Fruit fly (Drosophila melanogaster) whole organism, wandering third instar larva: Measurements from ENCODE around the gene kra.

ENCODE experiments used
- Abd-B ChIP-seq: fragments of >200 bp; optimal IDR thresholded peaks from 2 replicates; lab custom pipeline; 2017; ENCODE audit warnings: missing biosample characterization, missing genetic modification characterization
- CG32264 ChIP-seq: fragments of 200-800 bp; sonication (Bioruptor generic); optimal IDR thresholded peaks from 2 replicates; lab custom pipeline; 2016; ENCODE audit warnings: missing biosample characterization, missing genetic modification characterization
- CG9705 ChIP-seq: fragments of 200-800 bp; sonication (Bioruptor generic); optimal IDR thresholded peaks from 2 replicates; lab custom pipeline; 2018; ENCODE audit warnings: missing biosample characterization, mild to moderate bottlenecking, missing genetic modification characterization
- CrebA ChIP-seq: fragments of 200-800 bp; sonication (Bioruptor generic); optimal IDR thresholded peaks from 2 replicates; lab custom pipeline; 2016; ENCODE audit warnings: missing biosample characterization, mild to moderate bottlenecking, missing genetic modification characterization, borderline replicate concordance
- Dfd ChIP-seq: fragments of >200 bp; optimal IDR thresholded peaks from 2 replicates; lab custom pipeline; 2017; ENCODE audit warnings: missing biosample characterization, missing genetic modification characterization
- Dif ChIP-seq: fragments of 200-275, 200-300 bp; sonication (Bioruptor generic); optimal IDR thresholded peaks from 2 replicates; lab custom pipeline; 2018; ENCODE audit warnings: missing biosample characterization, missing genetic modification characterization; ENCODE audit not compliant: partially characterized antibody
- GATAd ChIP-seq: sonication (Bioruptor generic); optimal IDR thresholded peaks from 2 replicates; lab custom pipeline; 2016; ENCODE audit warnings: missing biosample characterization, missing genetic modification characterization
- HLH106 ChIP-seq: fragments of 200-800 bp; optimal IDR thresholded peaks from 3 replicates; lab custom pipeline; 2019; ENCODE audit warnings: missing biosample characterization, mild to moderate bottlenecking, missing genetic modification characterization, moderate library complexity
- Hnf4 ChIP-seq: fragments of 200-800 bp; sonication (Bioruptor generic); optimal IDR thresholded peaks from 2 replicates; lab custom pipeline; 2016; ENCODE audit warnings: missing biosample characterization, mild to moderate bottlenecking, missing genetic modification characterization
- Hr78 ChIP-seq: fragments of >200 bp; optimal IDR thresholded peaks from 2 replicates; lab custom pipeline; 2017; ENCODE audit warnings: missing biosample characterization, missing genetic modification characterization
- Hr83 ChIP-seq: fragments of 200-300 bp; sonication (Bioruptor generic); optimal IDR thresholded peaks from 2 replicates; lab custom pipeline; 2016; ENCODE audit warnings: missing biosample characterization, mild to moderate bottlenecking, missing genetic modification characterization, moderate library complexity; ENCODE audit not compliant: poor library complexity, severe bottlenecking
- Jra ChIP-seq: sonication (Bioruptor generic); optimal IDR thresholded peaks from 2 replicates; lab custom pipeline; 2016; ENCODE audit warnings: missing biosample characterization, missing genetic modification characterization
- Mio ChIP-seq: sonication (Bioruptor generic); optimal IDR thresholded peaks from 2 replicates; lab custom pipeline; 2016; ENCODE audit warnings: missing biosample characterization, missing genetic modification characterization
- Myc ChIP-seq: fragments of >200 bp; optimal IDR thresholded peaks from 2 replicates; lab custom pipeline; 2017
- N ChIP-seq: fragments of >200 bp; optimal IDR thresholded peaks from 2 replicates; lab custom pipeline; 2018; ENCODE audit warnings: missing biosample characterization, missing external identifiers, missing genetic modification characterization
- OdsH ChIP-seq: fragments of 200-800 bp; sonication (Bioruptor generic); optimal IDR thresholded peaks from 2 replicates; lab custom pipeline; 2016; ENCODE audit warnings: missing biosample characterization, mild to moderate bottlenecking, missing genetic modification characterization
- Rel ChIP-seq, 2 experiments: fragments of 200-800 bp; sonication (Bioruptor generic) in 1 of 2; optimal IDR thresholded peaks; 2 replicates in 1 of 2; 3 replicates in 1 of 2; lab custom pipeline; 2016 to 2019; ENCODE audit warnings: mild to moderate bottlenecking in 2 of 2, missing biosample characterization in 2 of 2, missing genetic modification characterization in 2 of 2, moderate library complexity in 1 of 2
- Sp1 ChIP-seq: fragments of 200-800 bp; sonication (Bioruptor generic); optimal IDR thresholded peaks from 3 replicates; lab custom pipeline; 2019; ENCODE audit warnings: missing biosample characterization, mild to moderate bottlenecking, missing genetic modification characterization, moderate library complexity
- Vsx2 ChIP-seq: fragments of 200-300, 225-300 bp; sonication (Bioruptor generic); optimal IDR thresholded peaks from 2 replicates; lab custom pipeline; 2018; ENCODE audit warnings: missing biosample characterization, missing genetic modification characterization; ENCODE audit not compliant: partially characterized antibody
- br ChIP-seq: fragments of 200-800 bp; sonication (Bioruptor generic); optimal IDR thresholded peaks from 2 replicates; lab custom pipeline; 2016; ENCODE audit warnings: missing biosample characterization, missing genetic modification characterization
- brk ChIP-seq: fragments of 200-800 bp; sonication (Bioruptor generic); optimal IDR thresholded peaks from 2 replicates; lab custom pipeline; 2016; ENCODE audit warnings: missing biosample characterization, mild to moderate bottlenecking, missing genetic modification characterization
- dl ChIP-seq, 2 experiments: fragments of 175-275, 200-275 bp in 1 of 2; fragments of 200-275 bp in 1 of 2; sonication (Bioruptor generic); optimal IDR thresholded peaks; lab custom pipeline; 2018; ENCODE audit warnings: mild to moderate bottlenecking in 2 of 2, missing biosample characterization in 2 of 2, missing genetic modification characterization in 2 of 2, moderate library complexity in 2 of 2; ENCODE audit not compliant: partially characterized antibody in 2 of 2, insufficient read depth in 1 of 2
- dmrt93B ChIP-seq: fragments of 200-800 bp; sonication (Bioruptor generic); optimal IDR thresholded peaks from 2 replicates; lab custom pipeline; 2018; ENCODE audit warnings: missing biosample characterization, mild to moderate bottlenecking, missing genetic modification characterization
- dsf ChIP-seq: sonication (Bioruptor generic); optimal IDR thresholded peaks from 2 replicates; lab custom pipeline; 2016; ENCODE audit warnings: missing biosample characterization, missing genetic modification characterization, borderline replicate concordance
- ey ChIP-seq: fragments of 200-800 bp; sonication (Bioruptor generic); optimal IDR thresholded peaks from 2 replicates; lab custom pipeline; 2016; ENCODE audit warnings: missing biosample characterization, missing genetic modification characterization
- foxo ChIP-seq, 2 experiments: fragments of 200-800 bp; sonication (Bioruptor generic); optimal IDR thresholded peaks; 2 replicates in 1 of 2; 3 replicates in 1 of 2; lab custom pipeline; 2016 to 2017; ENCODE audit warnings: missing biosample characterization in 2 of 2, missing genetic modification characterization in 2 of 2
- fru ChIP-seq: fragments of 200-800 bp; sonication (Bioruptor generic); optimal IDR thresholded peaks from 3 replicates; lab custom pipeline; 2016; ENCODE audit warnings: missing biosample characterization, mild to moderate bottlenecking, missing genetic modification characterization
- h ChIP-seq: fragments of 200-800 bp; sonication (Bioruptor generic); optimal IDR thresholded peaks from 3 replicates; lab custom pipeline; 2016; ENCODE audit warnings: missing biosample characterization, mild to moderate bottlenecking, missing genetic modification characterization
- jim ChIP-seq: fragments of 175-275, 200-325 bp; sonication (Bioruptor generic); optimal IDR thresholded peaks from 2 replicates; lab custom pipeline; 2016; ENCODE audit warnings: missing biosample characterization, mild to moderate bottlenecking, missing genetic modification characterization
- lola ChIP-seq: fragments of >200 bp; optimal IDR thresholded peaks from 2 replicates; lab custom pipeline; 2017; ENCODE audit warnings: missing biosample characterization, missing genetic modification characterization
- pan ChIP-seq: fragments of >200 bp; optimal IDR thresholded peaks from 2 replicates; lab custom pipeline; 2017
- psq ChIP-seq: fragments of 200-800 bp; sonication (Bioruptor generic); optimal IDR thresholded peaks from 3 replicates; lab custom pipeline; 2017; ENCODE audit warnings: missing biosample characterization, mild to moderate bottlenecking, missing genetic modification characterization, moderate library complexity
- rgr ChIP-seq: fragments of 200-800 bp; sonication (Bioruptor generic); optimal IDR thresholded peaks from 3 replicates; lab custom pipeline; 2016; ENCODE audit warnings: missing biosample characterization, mild to moderate bottlenecking, missing genetic modification characterization
- sage ChIP-seq: fragments of 200-800 bp; sonication (Bioruptor generic); optimal IDR thresholded peaks from 2 replicates; lab custom pipeline; 2016; ENCODE audit warnings: missing biosample characterization, mild to moderate bottlenecking, missing genetic modification characterization
- sv ChIP-seq: fragments of 200-800 bp; sonication (Bioruptor generic); optimal IDR thresholded peaks from 3 replicates; lab custom pipeline; 2016; ENCODE audit warnings: missing biosample characterization, missing genetic modification characterization
- usp ChIP-seq: fragments of >200 bp; optimal IDR thresholded peaks from 2 replicates; lab custom pipeline; 2017; ENCODE audit warnings: missing biosample characterization, missing genetic modification characterization
- woc ChIP-seq: sonication (Bioruptor generic); optimal IDR thresholded peaks from 2 replicates; lab custom pipeline; 2016; ENCODE audit warnings: missing biosample characterization, mild to moderate bottlenecking, missing genetic modification characterization

kra gene

dm6 chr3R:5624115-5624878 is 23.4 kb upstream of the kra start, which contains the start of the genes Dph4, Spec2 and RpL13A (continued):
- TF ChIP-seq jim (GFP tag; lab: Kevin White, UChicago) (no peak), Hnf4 (no peak), brk (no peak), dl (GFP tag; optimal IDR thresholded peaks at IDR 0.05; lab: Kevin White, UChicago; ENCODE audit: insufficient read depth in 1 of 2, partially characterized antibody in 2 of 2) (no peak), Myc (lab: Kevin White, UChicago) (peak; percentile 16), usp (GFP tag; lab: Kevin White, UChicago) (no peak), Vsx2 (GFP tag; lab: Kevin White, UChicago) (no peak), h (GFP tag; lab: Kevin White, UChicago) (peak; percentile 90), Jra (GFP tag; lab: Kevin White, UChicago) (peak; percentile 69), CG9705 (GFP tag; lab: Kevin White, UChicago) (peak; percentile 96), OdsH (GFP tag; lab: Kevin White, UChicago) (peak; percentile 84), Dif (no peak)

- no peak for TF ChIP-seq Vsx2 (GFP tag; lab: Kevin White, UChicago)
- peak; percentile 87 for TF ChIP-seq Jra (GFP tag; lab: Kevin White, UChicago)
- no peak for TF ChIP-seq usp (GFP tag; lab: Kevin White, UChicago)
- no peak for TF ChIP-seq lola (GFP tag; lab: Kevin White, UChicago)
- no peak for TF ChIP-seq Rel (GFP tag; optimal IDR thresholded peaks at IDR 0.05; lab: Kevin White, UChicago)
- TF ChIP-seq Rel (tag; optimal IDR thresholded peaks at IDR 0.05; lab: Kevin White, UChicago): peak; percentile 25
- TF ChIP-seq GATAd: no peak
- peak; percentile 12 for TF ChIP-seq Mio
- TF ChIP-seq sv: peak; percentile 14
- peak; percentile 72 for TF ChIP-seq fru (GFP tag; lab: Kevin White, UChicago)
- peak; percentile 79 for TF ChIP-seq OdsH (GFP tag; lab: Kevin White, UChicago)
- peak; percentile 70 for TF ChIP-seq Sp1
- peak; percentile 97 for TF ChIP-seq Hr83 (GFP tag; lab: Kevin White, UChicago)
- TF ChIP-seq Hr78 (GFP tag; lab: Kevin White, UChicago): no peak
- no peak for TF ChIP-seq Abd-B (GFP tag; lab: Kevin White, UChicago)
- no peak for TF ChIP-seq Dif
- TF ChIP-seq jim (GFP tag; lab: Kevin White, UChicago): peak; percentile 75
- TF ChIP-seq brk: peak; percentile 82
- peak; percentile 33 for TF ChIP-seq ey (GFP tag; lab: Kevin White, UChicago)
- peak; percentile 41 for TF ChIP-seq dsf
- peak; percentile 42 for TF ChIP-seq sage
- peak; percentile 62 for TF ChIP-seq CG32264 (GFP tag; lab: Kevin White, UChicago)
- peak; percentile 36 for TF ChIP-seq woc (GFP tag; lab: Kevin White, UChicago)
- no peak for TF ChIP-seq pan (lab: Kevin White, UChicago)
- no peak for TF ChIP-seq N (GFP tag; lab: Kevin White, UChicago)
- TF ChIP-seq br (GFP tag; lab: Kevin White, UChicago): peak; percentile 71
- no peak for TF ChIP-seq Dfd (GFP tag; lab: Kevin White, UChicago)
- TF ChIP-seq dl (GFP tag; optimal IDR thresholded peaks at IDR 0.05; lab: Kevin White, UChicago; ENCODE audit: insufficient read depth in 1 of 2, partially characterized antibody in 2 of 2): no peak
- peak; percentile 66 for TF ChIP-seq CG9705 (GFP tag; lab: Kevin White, UChicago)
- TF ChIP-seq h (GFP tag; lab: Kevin White, UChicago): peak; percentile 80
- TF ChIP-seq foxo (GFP tag; optimal IDR thresholded peaks at IDR 0.05; lab: Kevin White, UChicago): peak; percentile 21 to 68
- peak; percentile 84 for TF ChIP-seq rgr (GFP tag; lab: Kevin White, UChicago)
- TF ChIP-seq Myc (lab: Kevin White, UChicago): no peak
- TF ChIP-seq Hnf4: peak; percentile 89
- no peak for TF ChIP-seq CrebA
- peak; percentile 28 for TF ChIP-seq HLH106 (tag; lab: Kevin White, UChicago)
- TF ChIP-seq dmrt93B (GFP tag; lab: Kevin White, UChicago): peak; percentile 36
- TF ChIP-seq psq (GFP tag; lab: Kevin White, UChicago): no peak
Measured at dm6 chr3R:5622985-5623630, 22.2 kb upstream of the kra start.
